Fruit fly (Drosophila melanogaster): ENCODE measurements around the gene Atg17.
A peak's percentile ranks its signal among the peaks of the same experiment; 100 is the strongest.

The Atg17 gene

dm6 chr3R:5620387-5620956, 49.0 kb upstream of the Atg17 start (continued):
- TF ChIP-seq CG43689 (GFP tag; IDR thresholded peaks at IDR 0.05) = no peak; the same call in 1 of the 2 replicates
- TF ChIP-seq CG4820 (GFP tag; optimal IDR thresholded peaks at IDR 0.05) = peak; percentile 65
- TF ChIP-seq Hmx (GFP tag; optimal IDR thresholded peaks at IDR 0.05) = peak; percentile 9
- peak; percentile 49 for TF ChIP-seq en (GFP tag; optimal IDR thresholded peaks at IDR 0.05)
- TF ChIP-seq gsb-n (tag; optimal IDR thresholded peaks at IDR 0.05) = peak; percentile 42
- peak; percentile 23 for TF ChIP-seq CG4617 (GFP tag; optimal IDR thresholded peaks at IDR 0.05; ENCODE audit: borderline replicate concordance)
- peak; percentile 70 for TF ChIP-seq dysf (GFP tag; IDR thresholded peaks at IDR 0.05)
- TF ChIP-seq CG2199 (GFP tag; IDR thresholded peaks at IDR 0.05) = no peak
- no peak for TF ChIP-seq Lim3 (GFP tag; IDR thresholded peaks at IDR 0.05)
- peak; percentile 23; the same call in 1 of the 2 replicates for TF ChIP-seq E2f1 (GFP tag; IDR thresholded peaks at IDR 0.05)
- no peak for TF ChIP-seq CG33213 (GFP tag; optimal IDR thresholded peaks at IDR 0.05)
- TF ChIP-seq CG14965 (GFP tag; optimal IDR thresholded peaks at IDR 0.05; ENCODE audit: borderline replicate concordance) = no peak
- peak; percentile 65 for TF ChIP-seq CG10147 (GFP tag; optimal IDR thresholded peaks at IDR 0.05)
- TF ChIP-seq NfI (GFP tag; optimal IDR thresholded peaks at IDR 0.05) = peak; percentile 56
- peak; percentile 41 for TF ChIP-seq Mad (GFP tag; optimal IDR thresholded peaks at IDR 0.05)
- 0 out of 2 replicates have a peak, but pooled peaks have one; percentile 35 for TF ChIP-seq peb (GFP tag; IDR thresholded peaks at IDR 0.05)
- peak; percentile 75 for TF ChIP-seq Rx (GFP tag; IDR thresholded peaks at IDR 0.05)
- TF ChIP-seq lmd (GFP tag; IDR thresholded peaks at IDR 0.05) = peak; percentile 69
- no peak for TF ChIP-seq Hey (tag; optimal IDR thresholded peaks at IDR 0.05)
- no peak for TF ChIP-seq CG6765 (GFP tag; optimal IDR thresholded peaks at IDR 0.05)
- TF ChIP-seq dmrt11E (tag; optimal IDR thresholded peaks at IDR 0.05) = peak; percentile 52
- TF ChIP-seq Ptx1 (GFP tag; IDR thresholded peaks at IDR 0.05) = peak; percentile 71
- TF ChIP-seq CG18619 (GFP tag; optimal IDR thresholded peaks at IDR 0.05) = peak; percentile 66
- peak; percentile 41 for TF ChIP-seq Dip3 (GFP tag; optimal IDR thresholded peaks at IDR 0.05)
- no peak for TF ChIP-seq mld (GFP tag; IDR thresholded peaks at IDR 0.05; ENCODE audit: partially characterized antibody)
- no peak for TF ChIP-seq YL-1 (GFP tag; optimal IDR thresholded peaks at IDR 0.05)
- TF ChIP-seq MESR4 (GFP tag; optimal IDR thresholded peaks at IDR 0.05) = no peak
- TF ChIP-seq CG31224 (GFP tag; IDR thresholded peaks at IDR 0.05) = no peak
- peak; percentile 53; the same call in 1 of the 2 replicates for TF ChIP-seq esg (GFP tag; conservative IDR thresholded peaks at IDR 0.05)
- TF ChIP-seq salm (tag; optimal IDR thresholded peaks at IDR 0.05) = peak; percentile 16
- no peak for TF ChIP-seq CG6175 (GFP tag; IDR thresholded peaks at IDR 0.05)
- peak; percentile 60 for TF ChIP-seq CG14710 (tag; optimal IDR thresholded peaks at IDR 0.05)
- peak; percentile 47 for TF ChIP-seq tin (GFP tag; optimal IDR thresholded peaks at IDR 0.05)
- peak; percentile 80 for TF ChIP-seq CG4424 (GFP tag; optimal IDR thresholded peaks at IDR 0.05)
- TF ChIP-seq pb (GFP tag; optimal IDR thresholded peaks at IDR 0.05) = peak; percentile 50
- TF ChIP-seq CG11247 (GFP tag; IDR thresholded peaks at IDR 0.05) = peak; percentile 54
- TF ChIP-seq CG17568 (GFP tag; optimal IDR thresholded peaks at IDR 0.05) = peak; percentile 24
- no peak for TF ChIP-seq seq (GFP tag; IDR thresholded peaks at IDR 0.05)
- peak; percentile 63 for TF ChIP-seq CG2120 (GFP tag; optimal IDR thresholded peaks at IDR 0.05)
- peak; percentile 71 for TF ChIP-seq Side (GFP tag; optimal IDR thresholded peaks at IDR 0.05)
- TF ChIP-seq CG2202 (tag; optimal IDR thresholded peaks at IDR 0.05) = peak; percentile 27
- peak; percentile 21 for TF ChIP-seq luna (GFP tag; optimal IDR thresholded peaks at IDR 0.05)
- TF ChIP-seq CG11093 (GFP tag; IDR thresholded peaks at IDR 0.05) = no peak
- TF ChIP-seq slbo (GFP tag; IDR thresholded peaks at IDR 0.05) = peak; percentile 71
- TF ChIP-seq cad (GFP tag; optimal IDR thresholded peaks at IDR 0.05) = no peak
- peak; percentile 65 for TF ChIP-seq CG18599 (GFP tag; optimal IDR thresholded peaks at IDR 0.05)
- no peak for TF ChIP-seq trh (GFP tag; optimal IDR thresholded peaks at IDR 0.05)
- no peak for TF ChIP-seq ssp (GFP tag; IDR thresholded peaks at IDR 0.05)
- TF ChIP-seq corto (GFP tag; optimal IDR thresholded peaks at IDR 0.05) = peak; percentile 32
- peak; percentile 50 for TF ChIP-seq CG14441 (GFP tag; IDR thresholded peaks at IDR 0.05)
- TF ChIP-seq Bteb2 (GFP tag; optimal IDR thresholded peaks at IDR 0.05) = no peak
